Worm (Caenorhabditis elegans) whole organism, young adult: ENCODE results near the gene srbc-20.

Experiments
- B0019.2 ChIP-seq: fragments of 200-800 bp; sonication (Bioruptor generic); conservative IDR thresholded peaks from 2 replicates; pipeline ENCODE4 v1.3.6; 2022; ENCODE audit warnings: missing genetic modification reagents, missing genetic modification characterization, missing compliant biosample characterization
- B0336.3 ChIP-seq: fragments of 200-800 bp; sonication (Bioruptor generic); IDR thresholded peaks from 2 replicates; pipeline ENCODE4 v1.3.6; 2022; ENCODE audit warnings: missing genetic modification characterization, missing compliant biosample characterization
- C06A6.2 ChIP-seq: fragments of 200-800 bp; sonication (Bioruptor generic); conservative IDR thresholded peaks from 2 replicates; pipeline ENCODE4 v1.3.6; 2022; ENCODE audit warnings: missing genetic modification characterization, missing compliant biosample characterization
- F22D6.2 ChIP-seq: sonication (generic microtip); optimal IDR thresholded peaks from 2 replicates; lab custom pipeline; 2016; ENCODE audit warnings: mild to moderate bottlenecking, missing genetic modification characterization, missing compliant biosample characterization
- F55B11.4 ChIP-seq: sonication (generic microtip); optimal IDR thresholded peaks from 2 replicates; lab custom pipeline; 2016; ENCODE audit warnings: missing compliant biosample characterization, missing genetic modification characterization, borderline replicate concordance; ENCODE audit not compliant: insufficient read depth
- K12H6.12 ChIP-seq: fragments of 200-800 bp; sonication (Bioruptor generic); optimal IDR thresholded peaks from 2 replicates; lab custom pipeline; 2018; ENCODE audit warnings: mild to moderate bottlenecking, missing genetic modification characterization, missing compliant biosample characterization
- ZK185.1 ChIP-seq: sonication (generic microtip); optimal IDR thresholded peaks from 2 replicates; lab custom pipeline; 2016; ENCODE audit warnings: mild to moderate bottlenecking, missing genetic modification characterization, missing compliant biosample characterization; ENCODE audit not compliant: poor library complexity, severe bottlenecking
- ceh-79 ChIP-seq: sonication (generic microtip); optimal IDR thresholded peaks from 2 replicates; lab custom pipeline; 2017; ENCODE audit warnings: mild to moderate bottlenecking, missing genetic modification characterization, missing compliant biosample characterization
- die-1 ChIP-seq: sonication (generic microtip); optimal IDR thresholded peaks from 2 replicates; lab custom pipeline; 2016; ENCODE audit warnings: missing genotype, mild to moderate bottlenecking, missing genetic modification characterization, missing compliant biosample characterization
- dpff-1 ChIP-seq: sonication (generic microtip); optimal IDR thresholded peaks from 2 replicates; lab custom pipeline; 2017; ENCODE audit warnings: mild to moderate bottlenecking, missing genetic modification characterization, missing compliant biosample characterization
- egrh-3 ChIP-seq: fragments of 200-800 bp; sonication (Bioruptor generic); IDR thresholded peaks from 2 replicates; pipeline ENCODE4 v1.3.6; 2022; ENCODE audit warnings: missing genetic modification reagents, missing genetic modification characterization, missing compliant biosample characterization
- gei-17 ChIP-seq: fragments of 200-800 bp; sonication (Bioruptor generic); optimal IDR thresholded peaks from 2 replicates; lab custom pipeline; 2018; ENCODE audit warnings: mild to moderate bottlenecking, missing genetic modification characterization, missing compliant biosample characterization
- hmg-1.2 ChIP-seq: fragments of 200-800 bp; sonication (Bioruptor generic); IDR thresholded peaks from 2 replicates; pipeline ENCODE4 v1.3.6; 2022; ENCODE audit warnings: missing genetic modification reagents, missing genetic modification characterization, missing compliant biosample characterization
- hmg-20 ChIP-seq: fragments of 200-800 bp; sonication (Bioruptor generic); IDR thresholded peaks from 2 replicates; pipeline ENCODE4 v1.3.6; 2022; ENCODE audit warnings: missing genetic modification reagents, missing genetic modification characterization, missing compliant biosample characterization
- hsf-1 ChIP-seq: fragments of 200-800 bp; sonication (Bioruptor generic); IDR thresholded peaks from 2 replicates; pipeline ENCODE4 v1.3.6; 2022; ENCODE audit warnings: missing genetic modification reagents, missing genetic modification characterization, missing compliant biosample characterization
- let-526 ChIP-seq: fragments of 200-800 bp; sonication (Bioruptor generic); IDR thresholded peaks from 2 replicates; pipeline ENCODE4 v1.3.6; 2022; ENCODE audit warnings: missing genetic modification reagents, missing genetic modification characterization, missing compliant biosample characterization
- lsl-1 ChIP-seq: fragments of 200-800 bp; sonication (Bioruptor generic); optimal IDR thresholded peaks from 2 replicates; lab custom pipeline; 2018; ENCODE audit warnings: mild to moderate bottlenecking, missing genetic modification characterization, moderate library complexity, missing compliant biosample characterization
- madf-10 ChIP-seq: sonication (generic microtip); optimal IDR thresholded peaks from 2 replicates; lab custom pipeline; 2016; ENCODE audit warnings: mild to moderate bottlenecking, missing genetic modification characterization, missing compliant biosample characterization
- madf-8 ChIP-seq: fragments of 200-800 bp; sonication (Bioruptor generic); conservative IDR thresholded peaks from 2 replicates; pipeline ENCODE4 v1.3.6; 2022; ENCODE audit warnings: missing genetic modification reagents, missing genetic modification characterization, missing compliant biosample characterization
- mes-4 ChIP-seq: sonication (generic microtip); optimal IDR thresholded peaks from 2 replicates; lab custom pipeline; 2016; ENCODE audit warnings: missing genotype, missing genetic modification characterization, missing compliant biosample characterization
- nfya-2 ChIP-seq: fragments of 200-800 bp; sonication (Bioruptor generic); IDR thresholded peaks from 2 replicates; pipeline ENCODE4 v1.3.6; 2022; ENCODE audit warnings: missing genetic modification reagents, missing genetic modification characterization, missing compliant biosample characterization
- nfyb-1 ChIP-seq: fragments of 200-800 bp; sonication (Bioruptor generic); IDR thresholded peaks from 2 replicates; pipeline ENCODE4 v1.3.6; 2022; ENCODE audit warnings: missing genetic modification reagents, missing genetic modification characterization, missing compliant biosample characterization
- nhr-80 ChIP-seq: sonication (generic microtip); optimal IDR thresholded peaks from 2 replicates; lab custom pipeline; 2016; ENCODE audit warnings: missing genetic modification characterization, missing compliant biosample characterization
- sea-2 ChIP-seq: fragments of 200-800 bp; sonication (Bioruptor generic); IDR thresholded peaks from 2 replicates; pipeline ENCODE4 v1.3.6; 2022; ENCODE audit warnings: missing genetic modification characterization, missing compliant biosample characterization
- snpc-4 ChIP-seq, 5 experiments: fragments of 150-350 bp in 1 of 5; sonication (generic microtip) in 4 of 5; optimal IDR thresholded peaks; 2 replicates each; lab custom pipeline; 2014 to 2018; ENCODE audit warnings: missing genetic modification characterization in 5 of 5, missing biosample characterization in 3 of 5, antibody characterized with exemption in 2 of 5, mild to moderate bottlenecking in 2 of 5, missing compliant biosample characterization in 2 of 5, missing genotype in 2 of 5, moderate library complexity in 2 of 5, missing genetic modification reagents in 1 of 5
- tbp1 ChIP-seq: fragments of 200-800 bp; sonication (Bioruptor generic); optimal IDR thresholded peaks from 2 replicates; lab custom pipeline; 2018; ENCODE audit warnings: mild to moderate bottlenecking, missing genetic modification characterization, missing compliant biosample characterization
- unc-130 ChIP-seq: sonication (generic microtip); optimal IDR thresholded peaks from 2 replicates; lab custom pipeline; 2016; ENCODE audit warnings: missing genetic modification reagents, missing genetic modification characterization, missing compliant biosample characterization
- zfh-2 ChIP-seq: fragments of 200-800 bp; sonication (Bioruptor generic); conservative IDR thresholded peaks from 2 replicates; pipeline ENCODE4 v1.3.6; 2022; ENCODE audit warnings: missing genetic modification reagents, missing genetic modification characterization, missing compliant biosample characterization
- ztf-28 ChIP-seq: fragments of 200-800 bp; sonication (Bioruptor generic); IDR thresholded peaks from 2 replicates; pipeline ENCODE4 v1.3.6; 2022; ENCODE audit warnings: missing genetic modification reagents, missing genetic modification characterization, missing compliant biosample characterization

The srbc-20 gene

DNA sequence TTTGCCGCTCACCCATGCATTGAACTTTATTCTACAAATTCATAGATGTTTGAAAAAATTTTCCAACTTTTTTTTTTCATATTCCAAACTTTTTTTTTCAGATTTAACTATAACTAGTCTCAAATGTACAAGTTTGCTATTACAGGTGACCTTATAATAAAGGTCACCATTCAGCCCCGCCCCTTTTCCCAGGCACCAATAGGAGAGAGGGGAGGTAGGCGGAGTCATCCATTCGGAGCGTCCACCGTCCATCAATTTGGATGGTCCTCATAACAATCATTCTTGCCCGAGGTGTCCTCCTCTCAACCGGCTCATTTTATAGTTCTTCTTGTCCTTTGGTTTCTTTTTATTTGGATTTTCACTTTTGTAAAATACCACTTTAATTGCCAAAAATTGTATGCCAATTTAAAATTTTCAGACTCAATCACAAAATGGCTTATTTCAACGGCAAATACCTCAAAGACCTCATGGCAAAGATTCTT lies 41.0 kb downstream of the srbc-20 start, which contains the start of gene Y5H2B.3 (continued):
- TF ChIP-seq sea-2 (GFP tag; lab: Robert Waterston, UW) (no peak), C06A6.2 (GFP tag; lab: Robert Waterston, UW) (no peak)

DNA sequence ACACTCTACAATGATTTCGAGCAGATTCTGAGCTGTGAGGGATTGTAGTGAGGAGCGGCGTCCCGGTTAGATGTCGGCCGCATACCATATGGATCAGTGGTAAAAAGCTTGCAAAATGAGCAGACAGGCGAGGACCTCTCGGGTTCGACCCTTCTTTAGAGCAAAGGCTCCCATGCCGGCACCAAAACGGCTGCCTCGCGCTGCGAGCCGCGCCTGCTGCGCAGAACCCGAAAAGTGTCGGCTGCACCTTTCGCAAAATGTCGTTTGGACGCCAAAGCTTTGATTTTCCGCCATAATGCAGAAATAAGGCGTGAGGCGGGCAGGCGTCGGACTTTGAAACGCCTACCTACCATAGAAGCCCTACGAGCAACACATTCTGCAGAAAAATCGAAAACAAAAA lies 43.5 kb downstream of the srbc-20 start:
- TF ChIP-seq zfh-2 (GFP tag; lab: Robert Waterston, UW) (peak; percentile 94), ztf-28 (GFP tag; lab: Robert Waterston, UW) (0 out of 2 replicates have a peak, but pooled peaks have one; percentile 40), snpc-4 (GFP tag; optimal IDR thresholded peaks at IDR 0.05; lab: Kevin White, UChicago) (no peak), snpc-4 (tag; optimal IDR thresholded peaks at IDR 0.05; lab: Kevin White, UChicago) (peak in 1 of 4 experiments; percentile 29), tbp1 (GFP tag; lab: Kevin White, UChicago) (no peak), ceh-79 (tag; lab: Kevin White, UChicago) (no peak), hmg-20 (GFP tag; lab: Robert Waterston, UW) (no peak), egrh-3 (GFP tag; lab: Robert Waterston, UW) (peak; percentile 55; the same call in 1 of the 2 replicates), unc-130 (no peak)

DNA sequence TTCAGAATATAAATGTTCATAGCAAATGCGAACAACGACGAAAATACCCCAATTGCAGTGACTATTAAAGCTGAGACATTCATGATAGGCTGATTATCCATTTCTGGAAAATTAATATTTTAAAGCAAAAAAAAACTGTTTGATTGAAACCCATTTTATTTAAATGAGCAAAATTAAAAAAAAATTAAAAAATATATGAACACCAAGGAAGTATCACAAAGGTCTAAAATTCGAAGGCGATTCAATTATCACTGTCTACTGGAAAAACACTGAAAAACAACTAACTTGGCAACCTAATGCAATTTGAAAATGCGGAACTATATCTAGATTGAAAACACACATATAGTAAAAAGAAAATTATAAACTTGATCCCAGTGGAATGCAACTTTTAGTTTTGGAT lies 44.2 kb downstream of the srbc-20 start, which contains the start of gene srbc-42:
Gene srbc-42, minus strand, starts transcription at position 101 of the 400 bp plus-strand sequence.
- TF ChIP-seq K12H6.12 (no peak), lsl-1 (no peak), nfya-2 (GFP tag; lab: Robert Waterston, UW) (no peak), ZK185.1 (tag; lab: Kevin White, UChicago) (no peak), B0336.3 (GFP tag; lab: Robert Waterston, UW) (no peak), F22D6.2 (tag; lab: Kevin White, UChicago) (no peak), madf-8 (GFP tag; lab: Robert Waterston, UW) (no peak), madf-10 (tag; lab: Kevin White, UChicago) (no peak), hsf-1 (GFP tag; lab: Robert Waterston, UW) (no peak), snpc-4 (GFP tag; optimal IDR thresholded peaks at IDR 0.05; lab: Kevin White, UChicago) (no peak), snpc-4 (tag; optimal IDR thresholded peaks at IDR 0.05; lab: Kevin White, UChicago) (no peak), B0019.2 (GFP tag; lab: Robert Waterston, UW) (no peak), dpff-1 (tag; lab: Kevin White, UChicago) (no peak), nfyb-1 (GFP tag; lab: Robert Waterston, UW) (no peak), die-1 (no peak)

DNA sequence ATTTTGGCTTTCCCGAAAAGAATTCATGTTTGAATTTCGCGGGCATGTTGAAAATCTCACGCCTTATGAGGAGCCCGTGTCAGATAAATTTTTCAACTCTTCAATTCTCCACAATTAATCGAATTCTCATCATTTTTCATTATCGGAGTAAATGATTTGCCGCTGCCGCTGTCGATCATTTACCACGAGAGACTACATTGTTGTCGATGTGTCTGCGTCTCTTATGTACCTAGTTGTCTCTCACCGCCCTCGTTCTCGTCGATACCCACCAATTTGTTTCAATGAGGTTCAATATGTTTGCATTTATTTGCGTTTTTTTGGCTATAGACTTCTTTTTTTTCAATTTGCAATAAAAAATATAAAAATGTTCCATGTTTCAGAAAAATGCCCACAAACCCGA lies 45.2 kb downstream of the srbc-20 start, which contains the start of gene nhr-13:
Gene nhr-13, plus strand, starts transcription at position 369 of the 400 bp plus-strand sequence.
- TF ChIP-seq F55B11.4 (no peak), hmg-1.2 (GFP tag; lab: Robert Waterston, UW) (peak; percentile 92), let-526 (GFP tag; lab: Robert Waterston, UW) (no peak), mes-4 (tag; lab: Kevin White, UChicago) (no peak), B0336.3 (GFP tag; lab: Robert Waterston, UW) (no peak), nhr-80 (tag; lab: Kevin White, UChicago) (peak; percentile 47), gei-17 (GFP tag; lab: Kevin White, UChicago) (no peak)
